Worm (Caenorhabditis elegans) whole organism, L3 larva: ENCODE results near the gene paqr-2.

Source experiments
- elt-1 ChIP-seq: fragments of 150-350 bp; optimal IDR thresholded peaks from 2 replicates; lab custom pipeline; 2014; ENCODE audit warnings: missing biosample characterization, missing genetic modification characterization
- eor-1 ChIP-seq, 2 experiments: fragments of 150-350 bp; optimal IDR thresholded peaks; 2 replicates each; lab custom pipeline; 2014 to 2018; ENCODE audit warnings: missing biosample characterization in 2 of 2, missing genetic modification characterization in 2 of 2
- lin-39 ChIP-seq: fragments of 150-350 bp; optimal IDR thresholded peaks from 2 replicates; lab custom pipeline; 2018; ENCODE audit warnings: missing biosample characterization, missing genetic modification reagents, missing genetic modification characterization
- pqm-1 ChIP-seq: fragments of 150-350 bp; optimal IDR thresholded peaks from 2 replicates; lab custom pipeline; 2017; ENCODE audit warnings: missing biosample characterization, missing genetic modification characterization, inconsistent platforms

DNA sequence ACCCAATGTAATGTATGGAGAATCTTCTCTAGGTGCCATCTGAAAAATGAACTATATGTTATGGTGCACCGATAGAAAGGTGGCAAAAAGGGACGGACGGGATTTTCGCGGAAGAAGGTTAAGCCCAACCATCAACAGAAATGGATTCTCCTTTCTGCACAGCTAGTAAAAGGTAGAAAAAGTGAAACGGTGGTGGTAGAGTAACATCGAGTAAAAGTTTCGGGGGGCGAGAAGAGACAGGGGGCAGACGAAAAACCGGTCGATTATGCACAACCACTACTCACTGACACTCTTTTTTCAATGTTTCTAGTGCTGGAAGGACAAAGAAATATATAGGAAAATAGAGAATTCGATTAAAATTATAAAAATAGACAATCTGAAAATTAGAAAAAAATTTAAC, 39.8 kb upstream of the paqr-2 start:
- TF ChIP-seq lin-39 (no peak), pqm-1 (tag; lab: Kevin White, UChicago) (no peak), eor-1 (tag; optimal IDR thresholded peaks at IDR 0.05; lab: Kevin White, UChicago) (no peak), elt-1 (no peak)
